ENCODE assay signal across 4 fruit fly cellular contexts in the genomic region with DNA sequence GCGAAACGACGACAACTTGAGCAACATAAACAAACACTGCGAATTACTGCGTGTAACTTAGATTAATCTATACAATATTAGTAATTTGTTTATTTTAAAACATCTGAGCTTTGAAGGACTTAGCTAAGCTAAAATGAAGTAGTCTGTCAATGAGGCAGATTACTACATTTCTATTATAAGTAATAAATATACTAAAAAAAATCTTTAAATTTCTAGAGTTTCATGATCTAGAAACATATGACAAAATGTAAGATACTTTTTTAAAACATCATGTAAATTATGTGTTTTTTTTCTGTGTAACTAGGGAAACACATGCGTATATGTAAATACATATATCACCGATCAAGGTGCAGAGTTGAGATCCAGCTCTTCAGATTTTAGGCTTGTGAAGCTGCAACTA.
A peak's percentile ranks its signal among the peaks of the same experiment; 100 is the strongest.
TF ChIP-seq lines count a peak whose summit lies in the region.

No protein-coding gene starts in this region.

- no peak for TF ChIP-seq CTCF in whole organism, embryonic (GFP tag; optimal IDR thresholded peaks at IDR 0.05; lab: Kevin White, UChicago)

TF ChIP-seq in whole organism, embryonic, 481 proteins besides CTCF, POLR2A, EP300 and RAD21 (continues in another document):
- no peak for TF ChIP-seq CG16863 (GFP tag; optimal IDR thresholded peaks at IDR 0.05; lab: Kevin White, UChicago)
- no peak for TF ChIP-seq CG4854 (GFP tag; optimal IDR thresholded peaks at IDR 0.05; lab: Kevin White, UChicago)
- TF ChIP-seq CG6654 (GFP tag; optimal IDR thresholded peaks at IDR 0.05; lab: Kevin White, UChicago) = no peak
- TF ChIP-seq CG15269 (tag; optimal IDR thresholded peaks at IDR 0.05; lab: Kevin White, UChicago) = peak; percentile 87
- TF ChIP-seq NC2β (GFP tag; optimal IDR thresholded peaks at IDR 0.05; lab: Kevin White, UChicago) = no peak
- no peak for TF ChIP-seq trh (GFP tag; optimal IDR thresholded peaks at IDR 0.05; lab: Kevin White, UChicago)
- 0 out of 3 replicates have a peak, but pooled peaks have one; percentile 7 for TF ChIP-seq ci (GFP tag; IDR thresholded peaks at IDR 0.05; lab: Robert Waterston, UW)
- no peak for TF ChIP-seq exex (tag; optimal IDR thresholded peaks at IDR 0.05; lab: Kevin White, UChicago)
- TF ChIP-seq CG13287 (GFP tag; IDR thresholded peaks at IDR 0.05; lab: Robert Waterston, UW; ENCODE audit: partially characterized antibody) = no peak
- TF ChIP-seq CG4617 (GFP tag; optimal IDR thresholded peaks at IDR 0.05; lab: Kevin White, UChicago; ENCODE audit: borderline replicate concordance) = no peak
- TF ChIP-seq toy (GFP tag; IDR thresholded peaks at IDR 0.05; lab: Robert Waterston, UW) = no peak
- TF ChIP-seq corto (GFP tag; optimal IDR thresholded peaks at IDR 0.05; lab: Kevin White, UChicago) = no peak
- peak; percentile 9 for TF ChIP-seq HmgZ (tag; optimal IDR thresholded peaks at IDR 0.05; lab: Kevin White, UChicago)
- peak; percentile 49 for TF ChIP-seq D19A (tag; optimal IDR thresholded peaks at IDR 0.05; lab: Kevin White, UChicago)
- no peak for TF ChIP-seq Usf (GFP tag; optimal IDR thresholded peaks at IDR 0.05; lab: Kevin White, UChicago)
- TF ChIP-seq ttk (GFP tag; IDR thresholded peaks at IDR 0.05; lab: Robert Waterston, UW) = peak; percentile 25; the same call in 1 of the 2 replicates
- TF ChIP-seq CG3407 (GFP tag; optimal IDR thresholded peaks at IDR 0.05; lab: Kevin White, UChicago) = peak; percentile 31
- TF ChIP-seq Trl (optimal IDR thresholded peaks at IDR 0.05; lab: Kevin White, UChicago) = no peak
- TF ChIP-seq Trl (GFP tag; optimal IDR thresholded peaks at IDR 0.05; lab: Kevin White, UChicago) = no peak
- TF ChIP-seq Bdp1 (GFP tag; optimal IDR thresholded peaks at IDR 0.05; lab: Kevin White, UChicago) = no peak
- TF ChIP-seq CG9609 (GFP tag; optimal IDR thresholded peaks at IDR 0.05; lab: Kevin White, UChicago) = no peak

TF ChIP-seq in whole organism, prepupa, 60 proteins besides CTCF, POLR2A, EP300 and RAD21 (continues in another document):
- TF ChIP-seq svp (GFP tag; lab: Kevin White, UChicago) (peak; percentile 70), eg (GFP tag; IDR thresholded peaks at IDR 0.05; lab: Robert Waterston, UW) (peak; percentile 84), CG6792 (GFP tag; optimal IDR thresholded peaks at IDR 0.05; lab: Kevin White, UChicago) (peak; percentile 66), Ets96B (tag; optimal IDR thresholded peaks at IDR 0.05; lab: Kevin White, UChicago) (peak; percentile 57), CG6276 (GFP tag; optimal IDR thresholded peaks at IDR 0.05; lab: Kevin White, UChicago) (peak; percentile 84), lz (GFP tag; optimal IDR thresholded peaks at IDR 0.05; lab: Kevin White, UChicago) (peak; percentile 37), CG16779 (tag; optimal IDR thresholded peaks at IDR 0.05; lab: Kevin White, UChicago) (peak; percentile 20), CG3032 (tag; optimal IDR thresholded peaks at IDR 0.05; lab: Kevin White, UChicago) (peak; percentile 85), CG31627 (GFP tag; optimal IDR thresholded peaks at IDR 0.05; lab: Kevin White, UChicago) (no peak), dsx (GFP tag; optimal IDR thresholded peaks at IDR 0.05; lab: Kevin White, UChicago; ENCODE audit: poor library complexity, severe bottlenecking) (peak; percentile 82), CG32006 (GFP tag; optimal IDR thresholded peaks at IDR 0.05; lab: Kevin White, UChicago) (peak; percentile 83), CG10631 (GFP tag; optimal IDR thresholded peaks at IDR 0.05; lab: Kevin White, UChicago) (peak; percentile 81), CG8119 (GFP tag; IDR thresholded peaks at IDR 0.05; lab: Robert Waterston, UW) (peak; percentile 92), achi (GFP tag; optimal IDR thresholded peaks at IDR 0.05; lab: Kevin White, UChicago) (peak; percentile 80), CG34406 (GFP tag; optimal IDR thresholded peaks at IDR 0.05; lab: Kevin White, UChicago) (peak; percentile 80), CG7368 (GFP tag; optimal IDR thresholded peaks at IDR 0.05; lab: Kevin White, UChicago) (peak; percentile 53), CG10669 (GFP tag; optimal IDR thresholded peaks at IDR 0.05; lab: Kevin White, UChicago) (peak; percentile 77), ss (GFP tag; optimal IDR thresholded peaks at IDR 0.05; lab: Kevin White, UChicago) (peak; percentile 78 to 87), Ets21C (GFP tag; optimal IDR thresholded peaks at IDR 0.05; lab: Kevin White, UChicago) (no peak), dac (GFP tag; optimal IDR thresholded peaks at IDR 0.05; lab: Kevin White, UChicago) (peak; percentile 0), vri (GFP tag; optimal IDR thresholded peaks at IDR 0.05; lab: Kevin White, UChicago) (no peak), Eip93F (GFP tag; optimal IDR thresholded peaks at IDR 0.05; lab: Kevin White, UChicago) (no peak)

TF ChIP-seq in whole organism, pupa, 21 proteins besides CTCF, POLR2A, EP300 and RAD21:
- TF ChIP-seq CG13204 (GFP tag; optimal IDR thresholded peaks at IDR 0.05; lab: Kevin White, UChicago) (peak; percentile 51), gl (tag; optimal IDR thresholded peaks at IDR 0.05; lab: Kevin White, UChicago) (peak; percentile 64), CG9948 (tag; optimal IDR thresholded peaks at IDR 0.05; lab: Kevin White, UChicago) (peak; percentile 80), CG4496 (GFP tag; IDR thresholded peaks at IDR 0.05; lab: Robert Waterston, UW) (peak; percentile 83), fd96Ca (GFP tag; IDR thresholded peaks at IDR 0.05; lab: Robert Waterston, UW) (no peak), CG34367 (tag; optimal IDR thresholded peaks at IDR 0.05; lab: Kevin White, UChicago) (peak; percentile 70), Pif1A (GFP tag; optimal IDR thresholded peaks at IDR 0.05; lab: Kevin White, UChicago) (peak; percentile 35), Pif1B (GFP tag; optimal IDR thresholded peaks at IDR 0.05; lab: Kevin White, UChicago) (peak; percentile 32), CG14655 (GFP tag; optimal IDR thresholded peaks at IDR 0.05; lab: Kevin White, UChicago) (peak; percentile 80), CG10348 (GFP tag; IDR thresholded peaks at IDR 0.05; lab: Robert Waterston, UW) (no peak), EcR (GFP tag; optimal IDR thresholded peaks at IDR 0.05; lab: Kevin White, UChicago) (no peak), Ets98B (GFP tag; IDR thresholded peaks at IDR 0.05; lab: Robert Waterston, UW) (peak; percentile 78), D1 (tag; optimal IDR thresholded peaks at IDR 0.05; lab: Kevin White, UChicago) (peak; percentile 75), CG12605 (GFP tag; IDR thresholded peaks at IDR 0.05; lab: Robert Waterston, UW) (peak; percentile 77), CG17806 (tag; optimal IDR thresholded peaks at IDR 0.05; lab: Kevin White, UChicago) (peak; percentile 90), CG32121 (GFP tag; IDR thresholded peaks at IDR 0.05; lab: Robert Waterston, UW) (peak; percentile 85), Snoo (tag; optimal IDR thresholded peaks at IDR 0.05; lab: Kevin White, UChicago) (peak; percentile 34), CG8301 (tag; optimal IDR thresholded peaks at IDR 0.05; lab: Kevin White, UChicago) (peak; percentile 79), CG8159 (tag; optimal IDR thresholded peaks at IDR 0.05; lab: Kevin White, UChicago) (peak; percentile 93), rn (GFP tag; IDR thresholded peaks at IDR 0.05; lab: Robert Waterston, UW) (0 out of 2 replicates have a peak, but pooled peaks have one; percentile 18), CG15710 (tag; optimal IDR thresholded peaks at IDR 0.05; lab: Kevin White, UChicago) (peak; percentile 89)

TF ChIP-seq in whole organism, wandering third instar larva, 38 proteins besides CTCF, POLR2A, EP300 and RAD21:
- TF ChIP-seq Rel (GFP tag; optimal IDR thresholded peaks at IDR 0.05; lab: Kevin White, UChicago) (no peak), Rel (tag; optimal IDR thresholded peaks at IDR 0.05; lab: Kevin White, UChicago) (no peak), foxo (GFP tag; optimal IDR thresholded peaks at IDR 0.05; lab: Kevin White, UChicago) (peak in 1 of 2 experiments; percentile 41), psq (GFP tag; optimal IDR thresholded peaks at IDR 0.05; lab: Kevin White, UChicago) (peak; percentile 7), h (GFP tag; optimal IDR thresholded peaks at IDR 0.05; lab: Kevin White, UChicago) (peak; percentile 33), Abd-B (GFP tag; optimal IDR thresholded peaks at IDR 0.05; lab: Kevin White, UChicago) (no peak), sv (GFP tag; optimal IDR thresholded peaks at IDR 0.05; lab: Kevin White, UChicago) (peak; percentile 8), Sp1 (GFP tag; optimal IDR thresholded peaks at IDR 0.05; lab: Kevin White, UChicago) (peak; percentile 42)
